Fruit fly (Drosophila melanogaster) whole organism, embryonic: ENCODE results near the gene CG13700.

ENCODE experiments used
- Abd-B ChIP-seq: fragments of 200-800 bp; sonication (Bioruptor generic); optimal IDR thresholded peaks from 2 replicates; lab custom pipeline; 2018; ENCODE audit warnings: missing biosample characterization, mild to moderate bottlenecking, missing genetic modification characterization, moderate library complexity
- Atf6 ChIP-seq: fragments of 200-800 bp; sonication (Bioruptor generic); IDR thresholded peaks from 2 replicates; pipeline ENCODE4 v1.3.6; 2022; ENCODE audit warnings: missing biosample characterization, missing genetic modification characterization
- CG10147 ChIP-seq: fragments of 200-800 bp; sonication (Bioruptor generic); optimal IDR thresholded peaks from 2 replicates; lab custom pipeline; 2019; ENCODE audit warnings: missing biosample characterization, mild to moderate bottlenecking, missing genetic modification characterization, moderate library complexity
- CG10543 ChIP-seq: fragments of 200-800 bp; sonication (Bioruptor generic); optimal IDR thresholded peaks from 3 replicates; lab custom pipeline; 2017; ENCODE audit warnings: missing biosample characterization, mild to moderate bottlenecking, missing genetic modification characterization, moderate library complexity
- CG12155 ChIP-seq: fragments of 200-800 bp; sonication (Bioruptor generic); optimal IDR thresholded peaks from 3 replicates; lab custom pipeline; 2016; ENCODE audit warnings: missing biosample characterization, missing genetic modification characterization
- CG12299 ChIP-seq: fragments of 200-800 bp; sonication (Bioruptor generic); optimal IDR thresholded peaks from 2 replicates; lab custom pipeline; 2018; ENCODE audit warnings: missing biosample characterization, mild to moderate bottlenecking, missing genetic modification characterization
- CG12659 ChIP-seq: fragments of 200-800 bp; sonication (Bioruptor generic); optimal IDR thresholded peaks from 3 replicates; lab custom pipeline; 2017; ENCODE audit warnings: mild to moderate bottlenecking, missing biosample characterization, missing genetic modification reagents, missing genetic modification characterization
- CG13123 ChIP-seq: fragments of 200-800 bp; sonication (Bioruptor generic); optimal IDR thresholded peaks from 2 replicates; lab custom pipeline; 2016; ENCODE audit warnings: missing biosample characterization, missing genetic modification characterization
- CG15601 ChIP-seq: fragments of 200-800 bp; sonication (Bioruptor generic); optimal IDR thresholded peaks from 3 replicates; lab custom pipeline; 2019; ENCODE audit warnings: missing biosample characterization, mild to moderate bottlenecking, missing genetic modification characterization, moderate library complexity
- CG1603 ChIP-seq: fragments of 200-800 bp; sonication (Bioruptor generic); optimal IDR thresholded peaks from 2 replicates; lab custom pipeline; 2019; ENCODE audit warnings: missing biosample characterization, mild to moderate bottlenecking, missing genetic modification characterization, moderate library complexity
- CG17186 ChIP-seq: fragments of 200-800 bp; sonication (Bioruptor generic); optimal IDR thresholded peaks from 3 replicates; lab custom pipeline; 2017; ENCODE audit warnings: missing biosample characterization, missing genetic modification reagents, missing genetic modification characterization
- CG1792 ChIP-seq: fragments of 200-800 bp; sonication (Bioruptor generic); optimal IDR thresholded peaks from 2 replicates; lab custom pipeline; 2016; ENCODE audit warnings: missing biosample characterization, missing genetic modification characterization
- CG18476 ChIP-seq: fragments of 200-800 bp; sonication (Bioruptor generic); optimal IDR thresholded peaks from 2 replicates; lab custom pipeline; 2016; ENCODE audit warnings: missing biosample characterization, mild to moderate bottlenecking, missing genetic modification characterization
- CG2875 ChIP-seq: fragments of 200-800 bp; sonication (Bioruptor generic); optimal IDR thresholded peaks from 2 replicates; lab custom pipeline; 2017; ENCODE audit warnings: missing biosample characterization, mild to moderate bottlenecking, missing genetic modification characterization, missing genetic modification reagents
- CG3281 ChIP-seq: fragments of 200-800 bp; sonication (Bioruptor generic); optimal IDR thresholded peaks from 3 replicates; lab custom pipeline; 2017; ENCODE audit warnings: missing biosample characterization, mild to moderate bottlenecking, missing genetic modification characterization
- CG6175 ChIP-seq: fragments of 200-800 bp; sonication (Bioruptor generic); IDR thresholded peaks from 3 replicates; pipeline ENCODE4 v1.3.6; 2022; ENCODE audit warnings: missing biosample characterization, missing genetic modification characterization
- CG6654 ChIP-seq: fragments of 200-800 bp; sonication (Bioruptor generic); optimal IDR thresholded peaks from 2 replicates; lab custom pipeline; 2017; ENCODE audit warnings: missing biosample characterization, mild to moderate bottlenecking, missing genetic modification characterization
- CG6683 ChIP-seq: fragments of 200-800 bp; sonication (Bioruptor generic); optimal IDR thresholded peaks from 2 replicates; lab custom pipeline; 2017; ENCODE audit warnings: missing biosample characterization, mild to moderate bottlenecking, missing genetic modification characterization, missing genetic modification reagents
- CG7786 ChIP-seq: fragments of 200-800 bp; sonication (Bioruptor generic); optimal IDR thresholded peaks from 2 replicates; lab custom pipeline; 2016; ENCODE audit warnings: missing biosample characterization, missing genetic modification characterization
- CG7987 ChIP-seq: fragments of 200-800 bp; sonication (Bioruptor generic); optimal IDR thresholded peaks from 2 replicates; lab custom pipeline; 2018; ENCODE audit warnings: missing biosample characterization, mild to moderate bottlenecking, missing genetic modification characterization, moderate library complexity
- CG8290 ChIP-seq, 3 experiments: fragments of 200-800 bp; sonication (Bioruptor generic); optimal IDR thresholded peaks; 2 replicates each; lab custom pipeline; 2016 to 2019; ENCODE audit warnings: missing biosample characterization in 3 of 3, missing genetic modification characterization in 3 of 3, mild to moderate bottlenecking in 2 of 3, moderate library complexity in 1 of 3
- CG8924 ChIP-seq: fragments of 200-800 bp; optimal IDR thresholded peaks from 3 replicates; lab custom pipeline; 2019; ENCODE audit warnings: missing biosample characterization, mild to moderate bottlenecking, missing genetic modification characterization, moderate library complexity
- Camta ChIP-seq: fragments of 200-800 bp; sonication (Bioruptor generic); optimal IDR thresholded peaks from 2 replicates; lab custom pipeline; 2016; ENCODE audit warnings: missing biosample characterization, missing genetic modification characterization
- Dip2 ChIP-seq: fragments of 200-800 bp; sonication (Bioruptor generic); IDR thresholded peaks from 2 replicates; pipeline ENCODE4 v1.3.6; 2022; ENCODE audit warnings: missing biosample characterization, missing genetic modification characterization
- Dref ChIP-seq: fragments of 200-800 bp; sonication (Bioruptor generic); IDR thresholded peaks from 2 replicates; pipeline ENCODE4 v1.3.6; 2022; ENCODE audit warnings: missing biosample characterization, missing genetic modification characterization
- Ets65A ChIP-seq: fragments of 200-800 bp; sonication (Bioruptor generic); peaks from one replicate; lab custom pipeline; 2016; ENCODE audit warnings: missing biosample characterization, missing genetic modification characterization
- Fer2 ChIP-seq: fragments of 200-800 bp; sonication (Bioruptor generic); optimal IDR thresholded peaks from 2 replicates; lab custom pipeline; 2018; ENCODE audit warnings: missing biosample characterization, mild to moderate bottlenecking, missing genetic modification characterization, moderate library complexity
- Gsc ChIP-seq: fragments of 200-800 bp; sonication (Bioruptor generic); IDR thresholded peaks from 2 replicates; pipeline ENCODE4 v1.3.6; 2022; ENCODE audit warnings: missing biosample characterization, missing genetic modification characterization
- Gug ChIP-seq: fragments of 200-800 bp; sonication (Bioruptor generic); IDR thresholded peaks from 4 replicates; pipeline ENCODE4 v1.3.6; 2022; ENCODE audit warnings: missing biosample characterization, missing genetic modification characterization
- HLH4C ChIP-seq: fragments of 200-800 bp; sonication (Bioruptor generic); IDR thresholded peaks from 3 replicates; pipeline ENCODE4 v1.3.6; 2022; ENCODE audit warnings: missing biosample characterization, missing genetic modification characterization; ENCODE audit not compliant: partially characterized antibody
- Lim3 ChIP-seq: fragments of 200-800 bp; sonication (Bioruptor generic); IDR thresholded peaks from 2 replicates; pipeline ENCODE4 v1.3.6; 2022; ENCODE audit warnings: missing biosample characterization, missing genetic modification characterization
- Side ChIP-seq: fragments of 200-800 bp; sonication (Bioruptor generic); optimal IDR thresholded peaks from 2 replicates; lab custom pipeline; 2016; ENCODE audit warnings: missing biosample characterization, missing genetic modification characterization
- Six4 ChIP-seq: fragments of 200-800 bp; sonication (Bioruptor generic); optimal IDR thresholded peaks from 2 replicates; lab custom pipeline; 2016; ENCODE audit warnings: missing biosample characterization, missing genetic modification characterization
- Vsx1 ChIP-seq: fragments of 200-800 bp; sonication (Bioruptor generic); optimal IDR thresholded peaks from 2 replicates; lab custom pipeline; 2017; ENCODE audit warnings: missing biosample characterization, mild to moderate bottlenecking, missing genetic modification characterization, missing genetic modification reagents
- al ChIP-seq: fragments of 200-800 bp; sonication (Bioruptor generic); IDR thresholded peaks from 2 replicates; pipeline ENCODE4 v1.3.6; 2022; ENCODE audit warnings: missing biosample characterization, missing genetic modification characterization
- cas ChIP-seq: fragments of 200-800 bp; sonication (Bioruptor generic); IDR thresholded peaks from 2 replicates; pipeline ENCODE4 v1.3.6; 2022; ENCODE audit warnings: missing biosample characterization, missing genetic modification characterization
- crc ChIP-seq: fragments of 200-800 bp; sonication (Bioruptor generic); optimal IDR thresholded peaks from 2 replicates; lab custom pipeline; 2016; ENCODE audit warnings: missing biosample characterization, missing genetic modification characterization
- eyg ChIP-seq: fragments of 200-800 bp; sonication (Bioruptor generic); optimal IDR thresholded peaks from 3 replicates; lab custom pipeline; 2016; ENCODE audit warnings: missing biosample characterization, missing genetic modification characterization
- gem ChIP-seq: fragments of 200-800 bp; sonication (Bioruptor generic); optimal IDR thresholded peaks from 2 replicates; lab custom pipeline; 2019; ENCODE audit warnings: missing biosample characterization, mild to moderate bottlenecking, missing genetic modification characterization, moderate library complexity
- h ChIP-seq: fragments of >200 bp; optimal IDR thresholded peaks from 2 replicates; lab custom pipeline; 2017
- jigr1 ChIP-seq: fragments of 200-800 bp; sonication (Bioruptor generic); IDR thresholded peaks from 3 replicates; pipeline ENCODE4 v1.3.6; 2022; ENCODE audit warnings: missing biosample characterization, missing genetic modification characterization
- jumu ChIP-seq: fragments of 200-800 bp; sonication (Bioruptor generic); optimal IDR thresholded peaks from 3 replicates; lab custom pipeline; 2016; ENCODE audit warnings: missing biosample characterization, missing genetic modification characterization
- ken ChIP-seq: fragments of 200-800 bp; sonication (Bioruptor generic); IDR thresholded peaks from 3 replicates; pipeline ENCODE4 v1.3.6; 2022; ENCODE audit warnings: missing biosample characterization, missing genetic modification characterization
- pb ChIP-seq: fragments of 200-800 bp; sonication (Bioruptor generic); optimal IDR thresholded peaks from 3 replicates; lab custom pipeline; 2016; ENCODE audit warnings: missing biosample characterization, missing genetic modification characterization
- salm ChIP-seq: fragments of 200-800 bp; sonication (Bioruptor generic); optimal IDR thresholded peaks from 2 replicates; lab custom pipeline; 2018; ENCODE audit warnings: missing biosample characterization, mild to moderate bottlenecking, missing genetic modification characterization
- schlank ChIP-seq: fragments of 200-800 bp; sonication (Bioruptor generic); optimal IDR thresholded peaks from 2 replicates; lab custom pipeline; 2018; ENCODE audit warnings: missing biosample characterization, mild to moderate bottlenecking, missing genetic modification characterization
- slou ChIP-seq: fragments of 200-800 bp; sonication (Bioruptor generic); optimal IDR thresholded peaks from 3 replicates; lab custom pipeline; 2016; ENCODE audit warnings: missing biosample characterization, missing genetic modification characterization
- sug ChIP-seq: fragments of 200-800 bp; optimal IDR thresholded peaks from 2 replicates; lab custom pipeline; 2019; ENCODE audit warnings: missing biosample characterization, mild to moderate bottlenecking, missing genetic modification characterization, moderate library complexity
- tin ChIP-seq: fragments of 200-800 bp; sonication (Bioruptor generic); optimal IDR thresholded peaks from 3 replicates; lab custom pipeline; 2016; ENCODE audit warnings: missing biosample characterization, missing genetic modification characterization
- usp ChIP-seq: fragments of >200 bp; optimal IDR thresholded peaks from 2 replicates; lab custom pipeline; 2017; ENCODE audit warnings: missing biosample characterization, missing genetic modification characterization
- wor ChIP-seq: fragments of 200-800 bp; sonication (Bioruptor generic); IDR thresholded peaks from 2 replicates; pipeline ENCODE4 v1.3.6; 2022; ENCODE audit warnings: missing biosample characterization, missing genetic modification characterization

Gene CG13700

dm6 chr3L:18281236-18281635, 19.8 kb downstream of the CG13700 start (continued):
- TF ChIP-seq salm: peak; percentile 81
- peak; percentile 68 for TF ChIP-seq Vsx1
- peak; percentile 68 for TF ChIP-seq CG6654
- 0 out of 2 replicates have a peak, but pooled peaks have one; percentile 16 for TF ChIP-seq cas (GFP tag; lab: Robert Waterston, UW)
- peak; percentile 80; the same call in 3 of the 4 replicates for TF ChIP-seq Gug (GFP tag; lab: Robert Waterston, UW)
- no peak for TF ChIP-seq CG6683
- peak; percentile 41 for TF ChIP-seq CG10147 (GFP tag; lab: Kevin White, UChicago)
- peak; percentile 43 for TF ChIP-seq Fer2 (tag; lab: Kevin White, UChicago)
- TF ChIP-seq schlank: no peak
- peak; percentile 78 for TF ChIP-seq CG1792 (GFP tag; lab: Kevin White, UChicago)
- no peak for TF ChIP-seq CG10543 (GFP tag; lab: Kevin White, UChicago)
- peak; percentile 94 for TF ChIP-seq CG15601 (tag; lab: Kevin White, UChicago)
- TF ChIP-seq CG6175 (GFP tag; lab: Robert Waterston, UW): no peak
- TF ChIP-seq h (lab: Kevin White, UChicago): no peak
- peak; percentile 83 for TF ChIP-seq Gsc (GFP tag; lab: Robert Waterston, UW)
- peak; percentile 42; the same call in 1 of the 2 replicates for TF ChIP-seq Lim3 (GFP tag; lab: Robert Waterston, UW)
- TF ChIP-seq CG8290 (GFP tag; optimal IDR thresholded peaks at IDR 0.05; lab: Kevin White, UChicago): peak; percentile 90
- peak; percentile 69 to 88 for TF ChIP-seq CG8290 (tag; optimal IDR thresholded peaks at IDR 0.05; lab: Kevin White, UChicago)
- TF ChIP-seq CG2875 (GFP tag; lab: Kevin White, UChicago): peak; percentile 91
- TF ChIP-seq Dip2 (GFP tag; lab: Robert Waterston, UW): no peak
- peak; percentile 96 for TF ChIP-seq CG1603 (tag; lab: Kevin White, UChicago)
- peak; percentile 98 for TF ChIP-seq Ets65A (GFP tag; lab: Kevin White, UChicago)
- TF ChIP-seq al (GFP tag; lab: Robert Waterston, UW): 0 out of 2 replicates have a peak, but pooled peaks have one; percentile 29
- TF ChIP-seq gem (tag; lab: Kevin White, UChicago): peak; percentile 96
- TF ChIP-seq Side (GFP tag; lab: Kevin White, UChicago): peak; percentile 85
- peak; percentile 73 for TF ChIP-seq CG17186 (GFP tag; lab: Kevin White, UChicago)
- peak; percentile 82 for TF ChIP-seq CG12659 (GFP tag; lab: Kevin White, UChicago)
- TF ChIP-seq ken: peak; percentile 87
- TF ChIP-seq jigr1: peak; percentile 83
- peak; percentile 89 for TF ChIP-seq pb (GFP tag; lab: Kevin White, UChicago)
- TF ChIP-seq usp (GFP tag; lab: Kevin White, UChicago): no peak
- peak; percentile 79 for TF ChIP-seq CG12155 (GFP tag; lab: Kevin White, UChicago)
- peak; percentile 86 for TF ChIP-seq Six4 (GFP tag; lab: Kevin White, UChicago)
- TF ChIP-seq CG7786 (GFP tag; lab: Kevin White, UChicago): peak; percentile 88
- peak; percentile 80 for TF ChIP-seq CG13123 (GFP tag; lab: Kevin White, UChicago)
- peak; percentile 79 for TF ChIP-seq CG12299
- TF ChIP-seq Atf6: no peak
- peak; percentile 90 for TF ChIP-seq tin
- TF ChIP-seq crc: peak; percentile 76
- peak; percentile 78 for TF ChIP-seq Abd-B (GFP tag; lab: Kevin White, UChicago)
- TF ChIP-seq CG8924 (tag; lab: Kevin White, UChicago): peak; percentile 94
- peak; percentile 78 for TF ChIP-seq eyg (GFP tag; lab: Kevin White, UChicago)
- TF ChIP-seq CG7987: peak; percentile 34
- peak; percentile 91 for TF ChIP-seq Camta (GFP tag; lab: Kevin White, UChicago)
- no peak for TF ChIP-seq Dref (GFP tag; lab: Robert Waterston, UW)
- TF ChIP-seq jumu: peak; percentile 90
- TF ChIP-seq sug (tag; lab: Kevin White, UChicago): no peak
- peak; percentile 79 for TF ChIP-seq CG18476 (GFP tag; lab: Kevin White, UChicago)
- no peak for TF ChIP-seq HLH4C (GFP tag; lab: Robert Waterston, UW)
- TF ChIP-seq slou (GFP tag; lab: Kevin White, UChicago): peak; percentile 36
- peak; percentile 57 for TF ChIP-seq CG3281 (GFP tag; lab: Kevin White, UChicago)
- TF ChIP-seq wor (GFP tag; lab: Robert Waterston, UW): peak; percentile 80
